Worm (Caenorhabditis elegans) whole organism, young adult: ENCODE measurements around the gene aat-2.

Experiments used
- lsy-27 ChIP-seq: sonication (generic microtip); optimal IDR thresholded peaks from 2 replicates; lab custom pipeline; 2017; ENCODE audit warnings: missing genetic modification characterization, mild to moderate bottlenecking, missing compliant biosample characterization, antibody characterized with exemption, missing genotype, borderline replicate concordance; ENCODE audit not compliant: insufficient read depth
- nhr-80 ChIP-seq: sonication (generic microtip); optimal IDR thresholded peaks from 2 replicates; lab custom pipeline; 2016; ENCODE audit warnings: missing genetic modification characterization, missing compliant biosample characterization

aat-2 gene

ce11 chrV:9197121-9197520 lies 49.0 kb downstream of the aat-2 start, which contains the start of gene C24B5.4:
Gene C24B5.4, minus strand, starts transcription at chrV:9197326.
- TF ChIP-seq nhr-80 (tag; lab: Kevin White, UChicago) (peak; percentile 19), lsy-27 (tag; lab: Kevin White, UChicago) (no peak)
